Worm (Caenorhabditis elegans) whole organism, L4 larva: ENCODE data around the gene R160.4.

Experiments used
- ZK337.2 ChIP-seq: fragments of 200-800 bp; sonication (Bioruptor generic); IDR thresholded peaks from 2 replicates; pipeline ENCODE4 v1.3.6; 2022; ENCODE audit warnings: missing genetic modification reagents, missing genetic modification characterization, missing compliant biosample characterization
- daf-12 ChIP-seq: fragments of 150-350 bp; optimal IDR thresholded peaks from 2 replicates; lab custom pipeline; 2014; ENCODE audit warnings: missing biosample characterization, missing genetic modification reagents, missing genetic modification characterization
- fos-1 ChIP-seq: fragments of 150-350 bp; optimal IDR thresholded peaks from 2 replicates; lab custom pipeline; 2014; ENCODE audit warnings: missing biosample characterization, missing genetic modification characterization
- hlh-11 ChIP-seq: fragments of 200-800 bp; sonication (Bioruptor generic); optimal IDR thresholded peaks from 2 replicates; lab custom pipeline; 2018; ENCODE audit warnings: mild to moderate bottlenecking, missing genetic modification characterization, missing compliant biosample characterization
- lin-13 ChIP-seq: fragments of 150-350 bp; optimal IDR thresholded peaks from 2 replicates; lab custom pipeline; 2014; ENCODE audit warnings: missing biosample characterization, missing genetic modification reagents, missing genetic modification characterization
- nhr-11 ChIP-seq: fragments of 150-350 bp; optimal IDR thresholded peaks from 2 replicates; lab custom pipeline; 2014; ENCODE audit warnings: missing biosample characterization, missing genetic modification characterization
- pha-4 ChIP-seq, 2 experiments: fragments of 150-350 bp in 1 of 2; fragments of 200-800 bp in 1 of 2; sonication (Bioruptor generic) in 1 of 2; IDR thresholded peaks in 1 of 2; optimal IDR thresholded peaks in 1 of 2; 2 replicates each; pipeline versions ENCODE4 v1.3.6 to Lab custom; 2014 to 2022; ENCODE audit warnings: missing genetic modification characterization in 2 of 2, missing genetic modification reagents in 2 of 2, missing biosample characterization in 1 of 2, missing compliant biosample characterization in 1 of 2
- vab-7 ChIP-seq: fragments of 200-800 bp; sonication (Bioruptor generic); IDR thresholded peaks from 2 replicates; pipeline ENCODE4 v1.3.6; 2022; ENCODE audit warnings: missing genetic modification reagents, missing genetic modification characterization, missing compliant biosample characterization

ce11 chrX:4400296-4400695, 31.6 kb upstream of the R160.4 start:
- no peak for TF ChIP-seq fos-1 (tag; lab: Kevin White, UChicago)
- TF ChIP-seq pha-4 (GFP tag; IDR thresholded peaks at IDR 0.05; lab: Robert Waterston, UW) = no peak
- TF ChIP-seq pha-4 (tag; optimal IDR thresholded peaks at IDR 0.05; lab: Kevin White, UChicago) = no peak
- no peak for TF ChIP-seq vab-7 (GFP tag; lab: Robert Waterston, UW)
- TF ChIP-seq daf-12 (tag; lab: Kevin White, UChicago) = no peak
- no peak for TF ChIP-seq nhr-11
- TF ChIP-seq hlh-11 = no peak
- TF ChIP-seq lin-13 (GFP tag; lab: Kevin White, UChicago) = no peak
- no peak for TF ChIP-seq ZK337.2 (GFP tag; lab: Robert Waterston, UW)
